Worm (Caenorhabditis elegans) whole organism, early embryonic: ENCODE results near the gene F58E6.5.

Source experiments
- B0310.2 ChIP-seq: sonication (generic microtip); optimal IDR thresholded peaks from 2 replicates; lab custom pipeline; 2016; ENCODE audit warnings: mild to moderate bottlenecking, missing genetic modification characterization, missing compliant biosample characterization
- ama-1 ChIP-seq: fragments of 150-350 bp; optimal IDR thresholded peaks from 2 replicates; lab custom pipeline; 2014
- ceh-13 ChIP-seq: fragments of 200-800 bp; sonication (Bioruptor generic); optimal IDR thresholded peaks from 2 replicates; lab custom pipeline; 2018; ENCODE audit warnings: mild to moderate bottlenecking, missing genetic modification characterization, missing compliant biosample characterization
- ceh-36 ChIP-seq: sonication (generic microtip); optimal IDR thresholded peaks from 2 replicates; lab custom pipeline; 2016; ENCODE audit warnings: missing genetic modification characterization, inconsistent platforms, missing compliant biosample characterization
- flt-1 ChIP-seq: fragments of 200-800 bp; sonication (Bioruptor generic); IDR thresholded peaks from 2 replicates; pipeline ENCODE4 v1.3.6; 2022; ENCODE audit warnings: missing genetic modification characterization, missing compliant biosample characterization
- hmg-4 ChIP-seq: fragments of 200-800 bp; sonication (Bioruptor generic); optimal IDR thresholded peaks from 2 replicates; lab custom pipeline; 2018; ENCODE audit warnings: mild to moderate bottlenecking, missing genetic modification characterization, missing compliant biosample characterization
- hnd-1 ChIP-seq: sonication (generic microtip); optimal IDR thresholded peaks from 2 replicates; lab custom pipeline; 2016; ENCODE audit warnings: missing genetic modification characterization, missing compliant biosample characterization
- pes-1 ChIP-seq: fragments of 200-800 bp; sonication (Bioruptor generic); IDR thresholded peaks from 2 replicates; pipeline ENCODE4 v1.3.6; 2022; ENCODE audit warnings: missing genetic modification reagents, missing genetic modification characterization, missing compliant biosample characterization
- scrt-1 ChIP-seq: fragments of 200-800 bp; sonication (Bioruptor generic); IDR thresholded peaks from 2 replicates; pipeline ENCODE4 v1.3.6; 2022; ENCODE audit warnings: missing genetic modification characterization, missing compliant biosample characterization
- sea-1 ChIP-seq: fragments of 200-800 bp; sonication (Bioruptor generic); conservative IDR thresholded peaks from 2 replicates; pipeline ENCODE4 v1.3.6; 2022; ENCODE audit warnings: missing genetic modification characterization, missing compliant biosample characterization
- tbx-11 ChIP-seq: fragments of 200-800 bp; sonication (Bioruptor generic); IDR thresholded peaks from 2 replicates; pipeline ENCODE4 v1.3.6; 2022; ENCODE audit warnings: missing genetic modification characterization, missing compliant biosample characterization
- tra-4 ChIP-seq: sonication (generic microtip); optimal IDR thresholded peaks from 2 replicates; lab custom pipeline; 2017; ENCODE audit warnings: missing genetic modification characterization, missing compliant biosample characterization

ce11 chrV:9801965-9802364 lies 47.6 kb upstream of the F58E6.5 start, which contains the start of gene F46B6.10:
- no peak for TF ChIP-seq ama-1 (lab: Kevin White, UChicago)
- no peak for TF ChIP-seq flt-1
- no peak for TF ChIP-seq ceh-36 (tag; lab: Kevin White, UChicago)
- TF ChIP-seq pes-1 (GFP tag; lab: Robert Waterston, UW), result no peak
- no peak for TF ChIP-seq tbx-11 (GFP tag; lab: Robert Waterston, UW)
- TF ChIP-seq ceh-13 (GFP tag; lab: Kevin White, UChicago), result no peak
- no peak for TF ChIP-seq B0310.2 (tag; lab: Kevin White, UChicago)
- no peak for TF ChIP-seq hnd-1
- no peak for TF ChIP-seq sea-1 (GFP tag; lab: Robert Waterston, UW)
- no peak for TF ChIP-seq hmg-4
- TF ChIP-seq tra-4 (tag; lab: Kevin White, UChicago), result no peak
- TF ChIP-seq scrt-1 (GFP tag; lab: Robert Waterston, UW), result no peak
